Fruit fly (Drosophila melanogaster) whole organism, wandering third instar larva: ENCODE data around the gene CG42718.

ENCODE experiments used
- CG32264 ChIP-seq: fragments of 200-800 bp; sonication (Bioruptor generic); optimal IDR thresholded peaks from 2 replicates; lab custom pipeline; 2016; ENCODE audit warnings: missing biosample characterization, missing genetic modification characterization
- Dfd ChIP-seq: fragments of >200 bp; optimal IDR thresholded peaks from 2 replicates; lab custom pipeline; 2017; ENCODE audit warnings: missing biosample characterization, missing genetic modification characterization
- GATAd ChIP-seq: sonication (Bioruptor generic); optimal IDR thresholded peaks from 2 replicates; lab custom pipeline; 2016; ENCODE audit warnings: missing biosample characterization, missing genetic modification characterization
- HLH106 ChIP-seq: fragments of 200-800 bp; optimal IDR thresholded peaks from 3 replicates; lab custom pipeline; 2019; ENCODE audit warnings: missing biosample characterization, mild to moderate bottlenecking, missing genetic modification characterization, moderate library complexity
- Hnf4 ChIP-seq: fragments of 200-800 bp; sonication (Bioruptor generic); optimal IDR thresholded peaks from 2 replicates; lab custom pipeline; 2016; ENCODE audit warnings: missing biosample characterization, mild to moderate bottlenecking, missing genetic modification characterization
- Hr78 ChIP-seq: fragments of >200 bp; optimal IDR thresholded peaks from 2 replicates; lab custom pipeline; 2017; ENCODE audit warnings: missing biosample characterization, missing genetic modification characterization
- Hr83 ChIP-seq: fragments of 200-300 bp; sonication (Bioruptor generic); optimal IDR thresholded peaks from 2 replicates; lab custom pipeline; 2016; ENCODE audit warnings: missing biosample characterization, mild to moderate bottlenecking, missing genetic modification characterization, moderate library complexity; ENCODE audit not compliant: poor library complexity, severe bottlenecking
- Jra ChIP-seq: sonication (Bioruptor generic); optimal IDR thresholded peaks from 2 replicates; lab custom pipeline; 2016; ENCODE audit warnings: missing biosample characterization, missing genetic modification characterization
- Mio ChIP-seq: sonication (Bioruptor generic); optimal IDR thresholded peaks from 2 replicates; lab custom pipeline; 2016; ENCODE audit warnings: missing biosample characterization, missing genetic modification characterization
- Myc ChIP-seq: fragments of >200 bp; optimal IDR thresholded peaks from 2 replicates; lab custom pipeline; 2017
- N ChIP-seq: fragments of >200 bp; optimal IDR thresholded peaks from 2 replicates; lab custom pipeline; 2018; ENCODE audit warnings: missing biosample characterization, missing external identifiers, missing genetic modification characterization
- OdsH ChIP-seq: fragments of 200-800 bp; sonication (Bioruptor generic); optimal IDR thresholded peaks from 2 replicates; lab custom pipeline; 2016; ENCODE audit warnings: missing biosample characterization, mild to moderate bottlenecking, missing genetic modification characterization
- Sp1 ChIP-seq: fragments of 200-800 bp; sonication (Bioruptor generic); optimal IDR thresholded peaks from 3 replicates; lab custom pipeline; 2019; ENCODE audit warnings: missing biosample characterization, mild to moderate bottlenecking, missing genetic modification characterization, moderate library complexity
- Vsx2 ChIP-seq: fragments of 200-300, 225-300 bp; sonication (Bioruptor generic); optimal IDR thresholded peaks from 2 replicates; lab custom pipeline; 2018; ENCODE audit warnings: missing biosample characterization, missing genetic modification characterization; ENCODE audit not compliant: partially characterized antibody
- br ChIP-seq: fragments of 200-800 bp; sonication (Bioruptor generic); optimal IDR thresholded peaks from 2 replicates; lab custom pipeline; 2016; ENCODE audit warnings: missing biosample characterization, missing genetic modification characterization
- brk ChIP-seq: fragments of 200-800 bp; sonication (Bioruptor generic); optimal IDR thresholded peaks from 2 replicates; lab custom pipeline; 2016; ENCODE audit warnings: missing biosample characterization, mild to moderate bottlenecking, missing genetic modification characterization
- dl ChIP-seq, 2 experiments: fragments of 175-275, 200-275 bp in 1 of 2; fragments of 200-275 bp in 1 of 2; sonication (Bioruptor generic); optimal IDR thresholded peaks; lab custom pipeline; 2018; ENCODE audit warnings: mild to moderate bottlenecking in 2 of 2, missing biosample characterization in 2 of 2, missing genetic modification characterization in 2 of 2, moderate library complexity in 2 of 2; ENCODE audit not compliant: partially characterized antibody in 2 of 2, insufficient read depth in 1 of 2
- dmrt93B ChIP-seq: fragments of 200-800 bp; sonication (Bioruptor generic); optimal IDR thresholded peaks from 2 replicates; lab custom pipeline; 2018; ENCODE audit warnings: missing biosample characterization, mild to moderate bottlenecking, missing genetic modification characterization
- dsf ChIP-seq: sonication (Bioruptor generic); optimal IDR thresholded peaks from 2 replicates; lab custom pipeline; 2016; ENCODE audit warnings: missing biosample characterization, missing genetic modification characterization, borderline replicate concordance
- ey ChIP-seq: fragments of 200-800 bp; sonication (Bioruptor generic); optimal IDR thresholded peaks from 2 replicates; lab custom pipeline; 2016; ENCODE audit warnings: missing biosample characterization, missing genetic modification characterization
- foxo ChIP-seq, 2 experiments: fragments of 200-800 bp; sonication (Bioruptor generic); optimal IDR thresholded peaks; 2 replicates in 1 of 2; 3 replicates in 1 of 2; lab custom pipeline; 2016 to 2017; ENCODE audit warnings: missing biosample characterization in 2 of 2, missing genetic modification characterization in 2 of 2
- fru ChIP-seq: fragments of 200-800 bp; sonication (Bioruptor generic); optimal IDR thresholded peaks from 3 replicates; lab custom pipeline; 2016; ENCODE audit warnings: missing biosample characterization, mild to moderate bottlenecking, missing genetic modification characterization
- h ChIP-seq: fragments of 200-800 bp; sonication (Bioruptor generic); optimal IDR thresholded peaks from 3 replicates; lab custom pipeline; 2016; ENCODE audit warnings: missing biosample characterization, mild to moderate bottlenecking, missing genetic modification characterization
- jim ChIP-seq: fragments of 175-275, 200-325 bp; sonication (Bioruptor generic); optimal IDR thresholded peaks from 2 replicates; lab custom pipeline; 2016; ENCODE audit warnings: missing biosample characterization, mild to moderate bottlenecking, missing genetic modification characterization
- lola ChIP-seq: fragments of >200 bp; optimal IDR thresholded peaks from 2 replicates; lab custom pipeline; 2017; ENCODE audit warnings: missing biosample characterization, missing genetic modification characterization
- pan ChIP-seq: fragments of >200 bp; optimal IDR thresholded peaks from 2 replicates; lab custom pipeline; 2017
- psq ChIP-seq: fragments of 200-800 bp; sonication (Bioruptor generic); optimal IDR thresholded peaks from 3 replicates; lab custom pipeline; 2017; ENCODE audit warnings: missing biosample characterization, mild to moderate bottlenecking, missing genetic modification characterization, moderate library complexity
- rgr ChIP-seq: fragments of 200-800 bp; sonication (Bioruptor generic); optimal IDR thresholded peaks from 3 replicates; lab custom pipeline; 2016; ENCODE audit warnings: missing biosample characterization, mild to moderate bottlenecking, missing genetic modification characterization
- sv ChIP-seq: fragments of 200-800 bp; sonication (Bioruptor generic); optimal IDR thresholded peaks from 3 replicates; lab custom pipeline; 2016; ENCODE audit warnings: missing biosample characterization, missing genetic modification characterization
- usp ChIP-seq: fragments of >200 bp; optimal IDR thresholded peaks from 2 replicates; lab custom pipeline; 2017; ENCODE audit warnings: missing biosample characterization, missing genetic modification characterization
- woc ChIP-seq: sonication (Bioruptor generic); optimal IDR thresholded peaks from 2 replicates; lab custom pipeline; 2016; ENCODE audit warnings: missing biosample characterization, mild to moderate bottlenecking, missing genetic modification characterization

Gene CG42718

DNA sequence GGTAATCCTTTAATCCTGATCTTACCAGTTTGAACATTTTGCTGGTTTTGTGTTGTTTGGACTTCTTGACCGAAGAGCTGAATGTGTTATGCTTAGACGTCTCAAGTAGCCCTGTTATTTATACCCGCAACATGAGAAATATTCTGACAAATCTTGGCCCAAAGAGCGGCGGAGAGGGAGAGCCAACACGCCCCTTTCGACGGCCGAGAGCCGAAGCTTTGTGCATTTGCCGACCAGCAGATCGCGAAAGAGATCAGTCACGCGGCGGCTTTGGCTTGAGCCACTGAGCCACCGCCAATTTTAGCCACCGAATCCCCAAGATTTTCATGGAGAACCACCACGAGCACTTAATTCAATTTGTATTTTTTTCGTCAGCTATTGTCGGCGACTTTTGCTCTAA, 25.6 kb downstream of the CG42718 start, which contains the start of gene CG4962:
TSS of gene CG4962 (minus strand) at position 101 of the 400 bp plus-strand sequence.
- TF ChIP-seq br (GFP tag; lab: Kevin White, UChicago) (no peak), sv (GFP tag; lab: Kevin White, UChicago) (no peak), Sp1 (GFP tag; lab: Kevin White, UChicago) (no peak), brk (GFP tag; lab: Kevin White, UChicago) (no peak), dsf (no peak), Dfd (GFP tag; lab: Kevin White, UChicago) (no peak), jim (no peak), dmrt93B (GFP tag; lab: Kevin White, UChicago) (no peak), HLH106 (no peak), GATAd (GFP tag; lab: Kevin White, UChicago) (no peak)

DNA sequence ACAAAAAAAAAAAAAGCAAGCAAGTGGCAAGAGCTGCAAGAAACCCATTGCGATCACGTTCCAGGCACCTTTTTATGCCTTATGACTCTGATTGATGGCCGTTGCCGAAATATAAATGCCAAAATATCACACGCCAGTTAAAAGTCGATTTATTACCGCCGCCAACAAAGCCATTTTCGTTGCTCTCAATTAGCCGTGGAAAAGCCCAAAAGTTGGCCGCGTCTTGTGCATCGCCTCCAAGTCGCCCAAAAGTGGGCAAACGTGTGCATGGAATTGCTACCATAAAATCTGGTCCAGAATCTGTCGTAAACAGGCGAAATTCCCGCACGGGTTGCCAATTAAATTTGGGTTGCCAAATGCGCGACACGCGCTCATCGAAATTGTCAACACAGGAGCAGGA, 29.4 kb downstream of the CG42718 start:
- peak; percentile 88 for TF ChIP-seq Vsx2 (GFP tag; lab: Kevin White, UChicago)
- no peak for TF ChIP-seq brk (GFP tag; lab: Kevin White, UChicago)
- peak; percentile 76 for TF ChIP-seq Myc (lab: Kevin White, UChicago)
- no peak for TF ChIP-seq Dfd (GFP tag; lab: Kevin White, UChicago)
- TF ChIP-seq N = peak; percentile 32
- TF ChIP-seq lola = peak; percentile 51

DNA sequence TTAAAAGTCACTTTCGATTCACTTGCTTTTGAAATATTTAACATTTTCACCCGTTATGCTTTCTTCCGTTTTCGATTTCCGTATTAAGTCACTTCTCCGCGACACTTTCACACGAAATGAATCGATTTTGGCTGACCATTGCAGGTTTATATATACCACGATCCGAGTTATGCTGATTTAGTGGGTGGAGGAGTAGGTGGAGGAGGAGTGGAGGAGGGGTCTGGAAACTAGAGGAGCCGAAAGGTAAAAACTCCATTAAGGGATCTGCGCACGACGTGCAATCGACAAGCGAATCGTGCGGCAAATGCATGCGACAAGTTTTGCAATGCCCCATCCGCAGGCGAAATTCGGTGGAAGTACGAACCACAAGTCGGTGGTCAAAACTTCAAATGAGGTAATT, 30.2 kb downstream of the CG42718 start, which contains the start of gene CG13045:
TSS of gene CG13045 (minus strand) at position 101 of the 400 bp plus-strand sequence.
- TF ChIP-seq CG32264 (GFP tag; lab: Kevin White, UChicago) (no peak), Mio (no peak), woc (no peak)

dm6 chr3L:16289067-16289466, 32.0 kb downstream of the CG42718 start:
- TF ChIP-seq N (no peak), foxo (GFP tag; optimal IDR thresholded peaks at IDR 0.05; lab: Kevin White, UChicago) (peak in 1 of 2 experiments; percentile 9)

DNA sequence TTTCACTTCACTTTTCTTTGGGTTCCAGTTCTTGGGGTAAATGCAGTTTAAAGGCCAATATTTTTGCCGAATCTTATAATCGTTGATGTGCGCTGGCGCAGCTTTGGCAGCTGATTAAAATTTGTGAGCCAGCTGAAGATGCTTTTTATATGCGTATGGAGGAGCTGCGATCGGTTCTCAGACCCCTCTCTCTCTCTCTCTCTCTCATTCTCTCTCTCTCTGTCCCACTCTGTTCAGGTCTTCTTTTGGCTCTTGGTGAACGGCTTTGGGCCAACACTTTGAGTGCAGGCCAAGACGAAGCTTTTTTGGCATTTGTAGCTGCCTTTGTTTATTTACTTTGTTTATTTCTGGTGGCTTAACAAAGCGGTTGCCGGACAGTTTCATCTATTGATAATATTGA, 32.8 kb downstream of the CG42718 start, which contains the start of gene CG13046:
TSS of gene CG13046 (minus strand) at position 101 of the 400 bp plus-strand sequence.
- TF ChIP-seq usp (GFP tag; lab: Kevin White, UChicago) (no peak), dmrt93B (GFP tag; lab: Kevin White, UChicago) (no peak), ey (GFP tag; lab: Kevin White, UChicago) (no peak), Hr78 (no peak), Jra (GFP tag; lab: Kevin White, UChicago) (no peak), dl (GFP tag; optimal IDR thresholded peaks at IDR 0.05; lab: Kevin White, UChicago; ENCODE audit: insufficient read depth in 1 of 2, partially characterized antibody in 2 of 2) (no peak), OdsH (GFP tag; lab: Kevin White, UChicago) (no peak), Sp1 (GFP tag; lab: Kevin White, UChicago) (no peak), CG32264 (GFP tag; lab: Kevin White, UChicago) (no peak), pan (no peak), Hnf4 (GFP tag; lab: Kevin White, UChicago) (no peak), fru (no peak)
- TF ChIP-seq, all 38 proteins: peak for 0

dm6 chr3L:16286258-16286657, 34.8 kb downstream of the CG42718 start:
- no peak for TF ChIP-seq psq (GFP tag; lab: Kevin White, UChicago)
- peak; percentile 53 for TF ChIP-seq br (GFP tag; lab: Kevin White, UChicago)
- peak; percentile 43 for TF ChIP-seq woc
- TF ChIP-seq foxo (GFP tag; optimal IDR thresholded peaks at IDR 0.05; lab: Kevin White, UChicago) = peak in 1 of 2 experiments; percentile 36
- TF ChIP-seq Hr83 (GFP tag; lab: Kevin White, UChicago) = no peak
- TF ChIP-seq Hr78 = no peak
- peak; percentile 42 for TF ChIP-seq HLH106
- peak; percentile 51 for TF ChIP-seq rgr (GFP tag; lab: Kevin White, UChicago)
- peak; percentile 34 for TF ChIP-seq OdsH (GFP tag; lab: Kevin White, UChicago)
- TF ChIP-seq ey (GFP tag; lab: Kevin White, UChicago) = peak; percentile 32
- peak; percentile 13 for TF ChIP-seq Hnf4 (GFP tag; lab: Kevin White, UChicago)
- TF ChIP-seq fru = peak; percentile 50
- peak; percentile 53 for TF ChIP-seq h (GFP tag; lab: Kevin White, UChicago)
- no peak for TF ChIP-seq dmrt93B (GFP tag; lab: Kevin White, UChicago)
